Fruit fly (Drosophila melanogaster): ENCODE results near the gene CG17380.

CG17380 gene

DNA sequence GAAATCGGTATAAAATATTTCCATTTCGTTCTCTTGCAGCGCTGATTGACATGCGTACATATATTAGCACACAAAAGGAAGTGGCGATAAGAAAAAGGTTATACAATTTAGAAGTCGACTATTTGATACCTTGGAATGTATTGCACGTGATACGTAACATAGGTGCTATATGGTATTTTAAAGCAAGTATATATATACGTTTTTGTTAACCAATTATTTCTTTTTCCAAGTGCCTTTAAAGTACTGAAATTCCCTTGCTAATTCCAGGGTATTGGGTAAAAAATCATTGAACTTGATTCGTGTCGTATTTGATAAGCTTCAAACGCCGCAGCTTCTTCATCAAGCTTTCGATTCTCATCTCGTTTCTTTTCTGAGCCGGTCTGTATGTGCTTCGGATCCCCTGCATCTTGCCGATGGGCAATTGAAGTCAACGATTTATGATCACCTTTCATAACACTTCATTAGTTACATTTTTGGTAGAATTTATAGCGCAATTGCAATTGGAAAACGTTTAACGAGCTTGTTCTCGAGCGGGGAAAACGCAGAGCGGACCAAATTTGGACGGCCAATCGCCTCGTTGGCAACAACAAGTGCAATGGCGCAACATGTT is 39.9 kb downstream of the CG17380 start, which contains the start of gene CG4408:
Gene CG4408 (minus strand): TSS at position 60 of the 610 bp plus-strand sequence.
- TF ChIP-seq CG18262 (tag; optimal IDR thresholded peaks at IDR 0.05) (peak; percentile 24), Blimp-1 (GFP tag; optimal IDR thresholded peaks at IDR 0.05) (peak; percentile 46), unpg (GFP tag; optimal IDR thresholded peaks at IDR 0.05) (peak; percentile 26), vvl (GFP tag; IDR thresholded peaks at IDR 0.05) (peak; percentile 73), Drgx (GFP tag; IDR thresholded peaks at IDR 0.05) (peak; percentile 70), D19B (GFP tag; optimal IDR thresholded peaks at IDR 0.05) (peak; percentile 93), dm (GFP tag; optimal IDR thresholded peaks at IDR 0.05) (no peak), CG7839 (tag; optimal IDR thresholded peaks at IDR 0.05) (peak; percentile 57), row (GFP tag; IDR thresholded peaks at IDR 0.05) (peak; percentile 70), CG10267 (tag; optimal IDR thresholded peaks at IDR 0.05) (peak; percentile 6), Ptx1 (GFP tag; IDR thresholded peaks at IDR 0.05) (peak; percentile 52; the same call in 1 of the 2 replicates), CG9215 (GFP tag; IDR thresholded peaks at IDR 0.05) (peak; percentile 35; the same call in 1 of the 2 replicates), ATbp (GFP tag; optimal IDR thresholded peaks at IDR 0.05) (no peak), CG6272 (GFP tag; IDR thresholded peaks at IDR 0.05) (0 out of 2 replicates have a peak, but pooled peaks have one; percentile 22), Doc2 (GFP tag; IDR thresholded peaks at IDR 0.05) (no peak), sob (GFP tag; IDR thresholded peaks at IDR 0.05) (peak; percentile 61; the same call in 1 of the 2 replicates), CG4404 (GFP tag; IDR thresholded peaks at IDR 0.05) (peak; percentile 21; the same call in 1 of the 2 replicates), CG32532 (GFP tag; IDR thresholded peaks at IDR 0.05) (peak; percentile 67; the same call in 1 of the 2 replicates), CG13624 (GFP tag; optimal IDR thresholded peaks at IDR 0.05) (peak; percentile 54), CG10979 (tag; optimal IDR thresholded peaks at IDR 0.05) (peak; percentile 20), CG8765 (GFP tag; IDR thresholded peaks at IDR 0.05) (0 out of 2 replicates have a peak, but pooled peaks have one; percentile 6), run (tag; optimal IDR thresholded peaks at IDR 0.05) (no peak), CG6813 (GFP tag; optimal IDR thresholded peaks at IDR 0.05) (peak; percentile 50), onecut (GFP tag; IDR thresholded peaks at IDR 0.05) (0 out of 2 replicates have a peak, but pooled peaks have one; percentile 23), CG12659 (GFP tag; optimal IDR thresholded peaks at IDR 0.05) (no peak), Abd-B (GFP tag; optimal IDR thresholded peaks at IDR 0.05) (peak; percentile 30), Rfx (GFP tag; IDR thresholded peaks at IDR 0.05) (peak; percentile 38; the same call in 1 of the 2 replicates), Oli (tag; optimal IDR thresholded peaks at IDR 0.05) (peak; percentile 24), sisA (GFP tag; IDR thresholded peaks at IDR 0.05) (peak; percentile 37; the same call in 1 of the 2 replicates), CG15269 (tag; optimal IDR thresholded peaks at IDR 0.05) (peak; percentile 40), H15 (GFP tag; IDR thresholded peaks at IDR 0.05) (0 out of 3 replicates have a peak, but pooled peaks have one; percentile 34), cwo (GFP tag; optimal IDR thresholded peaks at IDR 0.05) (peak; percentile 43), bab2 (GFP tag; optimal IDR thresholded peaks at IDR 0.05) (peak; percentile 9), gro (GFP tag; optimal IDR thresholded peaks at IDR 0.05) (peak; percentile 46), Pdp1 (GFP tag; optimal IDR thresholded peaks at IDR 0.05) (peak in 1 of 2 experiments; percentile 36), Dip3 (GFP tag; optimal IDR thresholded peaks at IDR 0.05) (peak; percentile 7), knrl (GFP tag; IDR thresholded peaks at IDR 0.05; ENCODE audit: partially characterized antibody) (no peak), Med (GFP tag) (peak; percentile 84), Hmr (GFP tag; optimal IDR thresholded peaks at IDR 0.05) (peak; percentile 25), seq (GFP tag; IDR thresholded peaks at IDR 0.05) (no peak), twi (tag; optimal IDR thresholded peaks at IDR 0.05) (no peak), chif (GFP tag; optimal IDR thresholded peaks at IDR 0.05) (peak in 1 of 2 experiments; percentile 27), CG4424 (GFP tag; optimal IDR thresholded peaks at IDR 0.05) (peak; percentile 16), CG7357 (GFP tag; IDR thresholded peaks at IDR 0.05) (no peak; the same call in 2 of the 3 replicates), Hey (tag; optimal IDR thresholded peaks at IDR 0.05) (no peak), ara (GFP tag; IDR thresholded peaks at IDR 0.05) (no peak), CG11398 (GFP tag; optimal IDR thresholded peaks at IDR 0.05) (no peak), CG9817 (tag; optimal IDR thresholded peaks at IDR 0.05) (peak; percentile 22), scrt (GFP tag; optimal IDR thresholded peaks at IDR 0.05) (peak; percentile 6)

Measured in whole organism, embryonic.